Worm (Caenorhabditis elegans) whole organism, young adult: ENCODE measurements around the gene T16G12.3.

ENCODE experiments used
- B0336.3 ChIP-seq: fragments of 200-800 bp; sonication (Bioruptor generic); IDR thresholded peaks from 2 replicates; pipeline ENCODE4 v1.3.6; 2022; ENCODE audit warnings: missing genetic modification characterization, missing compliant biosample characterization
- F33H1.4 ChIP-seq: fragments of 200-800 bp; sonication (Bioruptor generic); IDR thresholded peaks from 2 replicates; pipeline ENCODE4 v1.3.6; 2022; ENCODE audit warnings: missing genetic modification reagents, missing genetic modification characterization, missing compliant biosample characterization
- K11D2.4 ChIP-seq: fragments of 200-800 bp; sonication (Bioruptor generic); IDR thresholded peaks from 2 replicates; pipeline ENCODE4 v1.3.6; 2022; ENCODE audit warnings: missing genetic modification reagents, missing genetic modification characterization, missing compliant biosample characterization
- T26A5.8 ChIP-seq: sonication (generic microtip); optimal IDR thresholded peaks from 2 replicates; lab custom pipeline; 2016; ENCODE audit warnings: missing genetic modification characterization, missing compliant biosample characterization
- Y56A3A.18 ChIP-seq: fragments of 200-800 bp; sonication (Bioruptor generic); IDR thresholded peaks from 2 replicates; pipeline ENCODE4 v1.3.6; 2022; ENCODE audit warnings: missing genetic modification reagents, missing genetic modification characterization, missing compliant biosample characterization
- Y79H2A.3 ChIP-seq: fragments of 200-800 bp; sonication (Bioruptor generic); conservative IDR thresholded peaks from 2 replicates; pipeline ENCODE4 v1.3.6; 2022; ENCODE audit warnings: missing genetic modification reagents, missing genetic modification characterization, missing compliant biosample characterization
- akir-1 ChIP-seq: fragments of 200-800 bp; sonication (Bioruptor generic); optimal IDR thresholded peaks from 2 replicates; lab custom pipeline; 2018; ENCODE audit warnings: mild to moderate bottlenecking, missing genetic modification characterization, moderate library complexity, missing compliant biosample characterization
- ama-1 ChIP-seq, 3 experiments: fragments of 150-350 bp in 1 of 3; sonication (generic microtip) in 2 of 3; optimal IDR thresholded peaks; 2 replicates each; lab custom pipeline; 2014 to 2018; ENCODE audit warnings: missing biosample characterization in 2 of 3, missing genetic modification characterization in 2 of 3, missing genetic modification reagents in 2 of 3
- athp-1 ChIP-seq: sonication (generic microtip); optimal IDR thresholded peaks from 2 replicates; lab custom pipeline; 2017; ENCODE audit warnings: mild to moderate bottlenecking, missing genetic modification characterization, missing compliant biosample characterization
- attf-3 ChIP-seq: fragments of 200-800 bp; sonication (Bioruptor generic); conservative IDR thresholded peaks from 2 replicates; pipeline ENCODE4 v1.3.6; 2022; ENCODE audit warnings: missing genetic modification reagents, missing genetic modification characterization, missing compliant biosample characterization
- attf-6 ChIP-seq: fragments of 200-800 bp; sonication (Bioruptor generic); IDR thresholded peaks from 2 replicates; pipeline ENCODE4 v1.3.6; 2022; ENCODE audit warnings: missing genetic modification reagents, missing genetic modification characterization, missing compliant biosample characterization
- ccch-3 ChIP-seq: fragments of 200-800 bp; sonication (Bioruptor generic); optimal IDR thresholded peaks from 2 replicates; lab custom pipeline; 2018; ENCODE audit warnings: mild to moderate bottlenecking, missing genetic modification characterization, missing compliant biosample characterization
- cebp-1 ChIP-seq, 2 experiments: fragments of 200-800 bp in 1 of 2; sonication (Bioruptor generic) in 1 of 2; sonication (generic microtip) in 1 of 2; IDR thresholded peaks in 1 of 2; optimal IDR thresholded peaks in 1 of 2; 2 replicates each; pipeline versions ENCODE4 v1.3.6 to Lab custom; 2017 to 2022; ENCODE audit warnings: missing compliant biosample characterization in 2 of 2, missing genetic modification characterization in 2 of 2, mild to moderate bottlenecking in 1 of 2, missing genetic modification reagents in 1 of 2, moderate library complexity in 1 of 2
- ceh-100 ChIP-seq: fragments of 200-800 bp; sonication (Bioruptor generic); IDR thresholded peaks from 2 replicates; pipeline ENCODE4 v1.3.6; 2022; ENCODE audit warnings: missing genetic modification reagents, missing genetic modification characterization, missing compliant biosample characterization
- ceh-40 ChIP-seq: fragments of 200-800 bp; sonication (Bioruptor generic); IDR thresholded peaks from 2 replicates; pipeline ENCODE4 v1.3.6; 2022; ENCODE audit warnings: missing genetic modification characterization, missing compliant biosample characterization
- ceh-58 ChIP-seq: fragments of 200-800 bp; sonication (Bioruptor generic); IDR thresholded peaks from 2 replicates; pipeline ENCODE4 v1.3.6; 2022; ENCODE audit warnings: missing genetic modification characterization, missing compliant biosample characterization
- ceh-79 ChIP-seq: sonication (generic microtip); optimal IDR thresholded peaks from 2 replicates; lab custom pipeline; 2017; ENCODE audit warnings: mild to moderate bottlenecking, missing genetic modification characterization, missing compliant biosample characterization
- ceh-91 ChIP-seq: fragments of 200-800 bp; sonication (Bioruptor generic); IDR thresholded peaks from 2 replicates; pipeline ENCODE4 v1.3.6; 2022; ENCODE audit warnings: missing genetic modification reagents, missing genetic modification characterization, missing compliant biosample characterization
- die-1 ChIP-seq: sonication (generic microtip); optimal IDR thresholded peaks from 2 replicates; lab custom pipeline; 2016; ENCODE audit warnings: missing genotype, mild to moderate bottlenecking, missing genetic modification characterization, missing compliant biosample characterization
- efl-1 ChIP-seq: fragments of 150-350 bp; optimal IDR thresholded peaks from 2 replicates; lab custom pipeline; 2014; ENCODE audit warnings: missing biosample characterization, missing genetic modification reagents, missing genetic modification characterization
- ekl-4 ChIP-seq: fragments of 200-800 bp; sonication (Bioruptor generic); IDR thresholded peaks from 2 replicates; pipeline ENCODE4 v1.3.6; 2022; ENCODE audit warnings: missing genetic modification reagents, missing genetic modification characterization, missing compliant biosample characterization
- him-1 ChIP-seq: sonication (generic microtip); optimal IDR thresholded peaks from 2 replicates; lab custom pipeline; 2016; ENCODE audit warnings: missing genotype, missing genetic modification reagents, missing genetic modification characterization, missing compliant biosample characterization
- hrde-1 ChIP-seq: sonication (generic microtip); optimal IDR thresholded peaks from 2 replicates; lab custom pipeline; 2016; ENCODE audit warnings: missing genetic modification characterization, mild to moderate bottlenecking, missing compliant biosample characterization, moderate library complexity, missing genotype, missing genetic modification reagents, borderline replicate concordance
- let-526 ChIP-seq: fragments of 200-800 bp; sonication (Bioruptor generic); IDR thresholded peaks from 2 replicates; pipeline ENCODE4 v1.3.6; 2022; ENCODE audit warnings: missing genetic modification reagents, missing genetic modification characterization, missing compliant biosample characterization
- lin-26 ChIP-seq: fragments of 200-800 bp; sonication (Bioruptor generic); IDR thresholded peaks from 2 replicates; pipeline ENCODE4 v1.3.6; 2022; ENCODE audit warnings: missing genetic modification reagents, missing genetic modification characterization, missing compliant biosample characterization
- lin-35 ChIP-seq, 3 experiments: fragments of 150-350 bp in 2 of 3; sonication (generic microtip) in 1 of 3; optimal IDR thresholded peaks; 2 replicates each; lab custom pipeline; 2014 to 2018; ENCODE audit warnings: missing biosample characterization in 3 of 3, missing genetic modification characterization in 3 of 3, missing genetic modification reagents in 3 of 3
- lin-40 ChIP-seq: sonication (generic microtip); optimal IDR thresholded peaks from 2 replicates; lab custom pipeline; 2016; ENCODE audit warnings: missing genetic modification characterization, mild to moderate bottlenecking, missing compliant biosample characterization, missing genotype, missing genetic modification reagents
- lin-54 ChIP-seq: fragments of 200-800 bp; sonication (Bioruptor generic); optimal IDR thresholded peaks from 2 replicates; lab custom pipeline; 2018; ENCODE audit warnings: mild to moderate bottlenecking, missing genetic modification characterization, missing compliant biosample characterization
- lsl-1 ChIP-seq: fragments of 200-800 bp; sonication (Bioruptor generic); optimal IDR thresholded peaks from 2 replicates; lab custom pipeline; 2018; ENCODE audit warnings: mild to moderate bottlenecking, missing genetic modification characterization, moderate library complexity, missing compliant biosample characterization
- lsy-27 ChIP-seq: sonication (generic microtip); optimal IDR thresholded peaks from 2 replicates; lab custom pipeline; 2017; ENCODE audit warnings: missing genetic modification characterization, mild to moderate bottlenecking, missing compliant biosample characterization, antibody characterized with exemption, missing genotype, borderline replicate concordance; ENCODE audit not compliant: insufficient read depth
- madf-3 ChIP-seq: fragments of 200-800 bp; sonication (Bioruptor generic); IDR thresholded peaks from 2 replicates; pipeline ENCODE4 v1.3.6; 2022; ENCODE audit warnings: missing genetic modification reagents, missing genetic modification characterization, missing compliant biosample characterization
- madf-8 ChIP-seq: fragments of 200-800 bp; sonication (Bioruptor generic); conservative IDR thresholded peaks from 2 replicates; pipeline ENCODE4 v1.3.6; 2022; ENCODE audit warnings: missing genetic modification reagents, missing genetic modification characterization, missing compliant biosample characterization
- mxl-1 ChIP-seq: sonication (generic microtip); optimal IDR thresholded peaks from 2 replicates; lab custom pipeline; 2016; ENCODE audit warnings: missing genetic modification characterization, missing compliant biosample characterization
- nfya-1 ChIP-seq: sonication (generic microtip); optimal IDR thresholded peaks from 2 replicates; lab custom pipeline; 2017; ENCODE audit warnings: antibody characterized with exemption, missing compliant biosample characterization, missing genetic modification characterization, borderline replicate concordance; ENCODE audit not compliant: insufficient read depth
- nfyb-1 ChIP-seq: fragments of 200-800 bp; sonication (Bioruptor generic); IDR thresholded peaks from 2 replicates; pipeline ENCODE4 v1.3.6; 2022; ENCODE audit warnings: missing genetic modification reagents, missing genetic modification characterization, missing compliant biosample characterization
- pbrm-1 ChIP-seq: fragments of 200-800 bp; sonication (Bioruptor generic); IDR thresholded peaks from 2 replicates; pipeline ENCODE4 v1.3.6; 2022; ENCODE audit warnings: missing genetic modification reagents, missing genetic modification characterization, missing compliant biosample characterization
- rpc-1 ChIP-seq, 2 experiments: fragments of 150-350 bp in 1 of 2; sonication (generic microtip) in 1 of 2; optimal IDR thresholded peaks; 2 replicates each; lab custom pipeline; 2014 to 2018; ENCODE audit warnings: missing biosample characterization in 1 of 2, missing genetic modification characterization in 1 of 2, missing genetic modification reagents in 1 of 2, missing genotype in 1 of 2
- snpc-1.1 ChIP-seq: sonication (generic microtip); optimal IDR thresholded peaks from 2 replicates; lab custom pipeline; 2017; ENCODE audit warnings: missing genetic modification characterization, mild to moderate bottlenecking, missing compliant biosample characterization, antibody characterized with exemption, moderate library complexity, missing genotype, missing genetic modification reagents; ENCODE audit not compliant: insufficient read depth
- tbx-9 ChIP-seq: sonication (generic microtip); optimal IDR thresholded peaks from 2 replicates; lab custom pipeline; 2016; ENCODE audit warnings: borderline replicate concordance, missing genetic modification characterization, inconsistent platforms, missing compliant biosample characterization
- unc-130 ChIP-seq: sonication (generic microtip); optimal IDR thresholded peaks from 2 replicates; lab custom pipeline; 2016; ENCODE audit warnings: missing genetic modification reagents, missing genetic modification characterization, missing compliant biosample characterization
- unc-62 ChIP-seq: fragments of 150-350 bp; optimal IDR thresholded peaks from 2 replicates; lab custom pipeline; 2014; ENCODE audit warnings: missing biosample characterization, missing genetic modification reagents, missing genetic modification characterization
- xnd-1 ChIP-seq: sonication (generic microtip); optimal IDR thresholded peaks from 2 replicates; lab custom pipeline; 2016; ENCODE audit warnings: missing genotype, missing genetic modification reagents, missing genetic modification characterization, missing compliant biosample characterization
- ztf-18 ChIP-seq: sonication (generic microtip); optimal IDR thresholded peaks from 2 replicates; lab custom pipeline; 2016; ENCODE audit warnings: missing genotype, mild to moderate bottlenecking, missing genetic modification characterization, missing compliant biosample characterization
- ztf-26 ChIP-seq: sonication (generic microtip); optimal IDR thresholded peaks from 2 replicates; lab custom pipeline; 2017; ENCODE audit warnings: missing genetic modification characterization, missing compliant biosample characterization
- ztf-28 ChIP-seq: fragments of 200-800 bp; sonication (Bioruptor generic); IDR thresholded peaks from 2 replicates; pipeline ENCODE4 v1.3.6; 2022; ENCODE audit warnings: missing genetic modification reagents, missing genetic modification characterization, missing compliant biosample characterization

Gene T16G12.3

DNA sequence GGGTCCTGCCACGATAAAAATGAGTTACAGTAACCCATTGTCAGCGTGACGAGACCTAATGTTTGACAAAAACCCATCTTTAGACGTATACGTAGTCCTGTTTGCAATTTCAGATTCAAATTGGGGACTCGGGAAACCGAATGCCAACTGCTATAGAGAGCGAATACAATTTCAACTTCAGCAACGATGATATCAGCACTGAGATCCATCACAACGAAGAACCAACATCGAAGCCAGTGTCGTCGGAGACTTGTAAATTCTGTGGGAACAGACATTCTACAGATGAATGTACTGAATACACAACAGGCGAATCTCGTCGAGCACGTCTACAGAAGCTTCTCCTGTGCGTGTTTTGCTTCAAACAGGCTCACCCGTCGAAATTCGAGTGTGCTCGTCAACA lies 35.2 kb downstream of the T16G12.3 start:
- TF ChIP-seq ztf-28 (0 out of 2 replicates have a peak, but pooled peaks have one; percentile 21), madf-3 (GFP tag; lab: Robert Waterston, UW) (no peak)

DNA sequence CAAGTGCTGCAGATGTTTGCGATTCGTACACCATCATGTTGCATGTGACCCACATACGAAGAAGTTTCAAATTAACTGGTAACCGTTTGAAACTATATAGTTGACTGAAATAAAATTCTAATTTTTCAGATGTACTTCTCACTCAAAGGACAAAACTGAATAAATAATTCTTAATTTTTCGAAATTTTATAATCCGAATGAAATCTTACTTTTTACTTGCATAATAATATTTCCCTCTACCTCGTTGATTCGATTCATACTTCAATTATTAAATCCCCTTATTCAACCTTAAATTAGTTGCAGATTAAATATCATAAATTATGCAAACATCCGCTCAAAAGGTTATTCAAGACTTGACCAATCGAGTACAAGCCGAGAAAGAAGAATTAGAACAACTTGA lies 35.6 kb downstream of the T16G12.3 start, which contains the start of gene T16H12.2:
TSS of gene T16H12.2 (plus strand) at position 301 of the 400 bp plus-strand sequence.
- TF ChIP-seq athp-1 (no peak), ztf-18 (tag; lab: Kevin White, UChicago) (no peak), akir-1 (GFP tag; lab: Kevin White, UChicago) (no peak), xnd-1 (no peak), pbrm-1 (no peak), lin-26 (no peak), rpc-1 (optimal IDR thresholded peaks at IDR 0.05; lab: Kevin White, UChicago) (no peak), rpc-1 (tag; optimal IDR thresholded peaks at IDR 0.05; lab: Kevin White, UChicago) (no peak), T26A5.8 (tag; lab: Kevin White, UChicago) (no peak), ccch-3 (GFP tag; lab: Kevin White, UChicago) (no peak), lin-35 (GFP tag; optimal IDR thresholded peaks at IDR 0.05; lab: Kevin White, UChicago) (no peak), die-1 (tag; lab: Kevin White, UChicago) (no peak), cebp-1 (GFP tag; IDR thresholded peaks at IDR 0.05; lab: Robert Waterston, UW) (no peak), cebp-1 (tag; optimal IDR thresholded peaks at IDR 0.05; lab: Kevin White, UChicago) (no peak), mxl-1 (no peak), snpc-1.1 (tag; lab: Kevin White, UChicago) (no peak), B0336.3 (no peak), ekl-4 (GFP tag; lab: Robert Waterston, UW) (no peak), ceh-91 (GFP tag; lab: Robert Waterston, UW) (no peak), ceh-100 (GFP tag; lab: Robert Waterston, UW) (no peak)

- TF ChIP-seq Y79H2A.3 (GFP tag; lab: Robert Waterston, UW) (no peak), nfya-1 (tag; lab: Kevin White, UChicago) (no peak), lin-40 (tag; lab: Kevin White, UChicago) (no peak), F33H1.4 (GFP tag; lab: Robert Waterston, UW) (peak; percentile 73), ztf-26 (tag; lab: Kevin White, UChicago) (no peak), tbx-9 (tag; lab: Kevin White, UChicago) (no peak), T26A5.8 (tag; lab: Kevin White, UChicago) (no peak), attf-6 (GFP tag; lab: Robert Waterston, UW) (no peak), Y56A3A.18 (no peak), ceh-79 (tag; lab: Kevin White, UChicago) (no peak), akir-1 (GFP tag; lab: Kevin White, UChicago) (no peak), lsl-1 (GFP tag; lab: Kevin White, UChicago) (peak; percentile 36), madf-8 (GFP tag; lab: Robert Waterston, UW) (0 out of 2 replicates have a peak, but pooled peaks have one; percentile 7), him-1 (no peak), ama-1 (optimal IDR thresholded peaks at IDR 0.05; lab: Kevin White, UChicago) (no peak), ama-1 (GFP tag; optimal IDR thresholded peaks at IDR 0.05; lab: Kevin White, UChicago) (no peak), hrde-1 (tag; lab: Kevin White, UChicago) (no peak), ceh-40 (GFP tag; lab: Robert Waterston, UW) (no peak), lsy-27 (tag; lab: Kevin White, UChicago) (no peak), ceh-58 (GFP tag; lab: Robert Waterston, UW) (no peak), K11D2.4 (GFP tag; lab: Robert Waterston, UW) (no peak), efl-1 (GFP tag; lab: Kevin White, UChicago) (peak; percentile 71), nfyb-1 (GFP tag; lab: Robert Waterston, UW) (no peak), lin-54 (GFP tag; lab: Kevin White, UChicago) (no peak), unc-62 (GFP tag; lab: Kevin White, UChicago) (no peak), let-526 (GFP tag; lab: Robert Waterston, UW) (no peak), unc-130 (GFP tag; lab: Kevin White, UChicago) (no peak), attf-3 (GFP tag; lab: Robert Waterston, UW) (no peak)
Observed at ce11 chrIII:10088508-10088981, 38.1 kb downstream of the T16G12.3 start, which contains the start of gene hal-2. Gene hal-2, minus strand, starts transcription at chrIII:10088931.
